Fruit fly (Drosophila melanogaster) whole organism, prepupa: Measurements from ENCODE around the gene CG34266.

ENCODE experiments used
- CG10631 ChIP-seq: fragments of 200-800 bp; sonication (Bioruptor generic); optimal IDR thresholded peaks from 2 replicates; lab custom pipeline; 2016; ENCODE audit warnings: missing biosample characterization, missing genetic modification characterization
- CG10669 ChIP-seq: fragments of 200-800 bp; sonication (Bioruptor generic); optimal IDR thresholded peaks from 3 replicates; lab custom pipeline; 2018; ENCODE audit warnings: missing biosample characterization, mild to moderate bottlenecking, missing genetic modification characterization, moderate library complexity
- CG11294 ChIP-seq: fragments of 200-800 bp; sonication (Bioruptor generic); IDR thresholded peaks from 2 replicates; pipeline ENCODE4 v1.3.6; 2022; ENCODE audit warnings: missing biosample characterization, missing genetic modification characterization
- CG11902 ChIP-seq: fragments of 200-800 bp; sonication (Bioruptor generic); optimal IDR thresholded peaks from 3 replicates; lab custom pipeline; 2016; ENCODE audit warnings: missing biosample characterization, missing genetic modification characterization
- CG1621 ChIP-seq: fragments of 200-800 bp; sonication (Bioruptor generic); optimal IDR thresholded peaks from 3 replicates; lab custom pipeline; 2018; ENCODE audit warnings: missing biosample characterization, mild to moderate bottlenecking, missing genetic modification characterization
- CG16779 ChIP-seq: fragments of 200-800 bp; sonication (Bioruptor generic); optimal IDR thresholded peaks from 3 replicates; lab custom pipeline; 2017; ENCODE audit warnings: missing biosample characterization, mild to moderate bottlenecking, missing genetic modification characterization
- CG32006 ChIP-seq: fragments of 200-800 bp; sonication (Bioruptor generic); optimal IDR thresholded peaks from 3 replicates; lab custom pipeline; 2017; ENCODE audit warnings: missing biosample characterization, mild to moderate bottlenecking, missing genetic modification characterization
- CG34406 ChIP-seq: fragments of 200-800 bp; sonication (Bioruptor generic); optimal IDR thresholded peaks from 3 replicates; lab custom pipeline; 2016; ENCODE audit warnings: missing biosample characterization, missing genetic modification characterization
- CG4318 ChIP-seq: fragments of 200-800 bp; sonication (Bioruptor generic); optimal IDR thresholded peaks from 3 replicates; lab custom pipeline; 2017; ENCODE audit warnings: missing biosample characterization, mild to moderate bottlenecking, missing genetic modification characterization
- CG6808 ChIP-seq: fragments of 200-800 bp; sonication (Bioruptor generic); optimal IDR thresholded peaks from 3 replicates; lab custom pipeline; 2017; ENCODE audit warnings: missing biosample characterization, missing genetic modification characterization, mild to moderate bottlenecking, moderate library complexity, missing genetic modification reagents
- CG6854 ChIP-seq: fragments of 200-800 bp; sonication (Bioruptor generic); optimal IDR thresholded peaks from 2 replicates; lab custom pipeline; 2017; ENCODE audit warnings: missing biosample characterization, mild to moderate bottlenecking, missing genetic modification characterization
- CG7368 ChIP-seq: fragments of 200-800 bp; sonication (Bioruptor generic); optimal IDR thresholded peaks from 3 replicates; lab custom pipeline; 2016; ENCODE audit warnings: missing biosample characterization, missing genetic modification characterization
- CG8119 ChIP-seq: fragments of 200-800 bp; sonication (Bioruptor generic); IDR thresholded peaks from 3 replicates; pipeline ENCODE4 v1.3.6; 2022; ENCODE audit warnings: missing biosample characterization, missing genetic modification characterization
- CG8632 ChIP-seq: fragments of 200-800 bp; sonication (Bioruptor generic); optimal IDR thresholded peaks from 3 replicates; lab custom pipeline; 2016; ENCODE audit warnings: missing biosample characterization, missing genetic modification characterization
- CG9139 ChIP-seq: fragments of 200-800 bp; sonication (Bioruptor generic); optimal IDR thresholded peaks from 3 replicates; lab custom pipeline; 2017; ENCODE audit warnings: missing biosample characterization, mild to moderate bottlenecking, missing genetic modification characterization
- Eip75B ChIP-seq: fragments of 200-800 bp; sonication (Bioruptor generic); optimal IDR thresholded peaks from 3 replicates; lab custom pipeline; 2016; ENCODE audit warnings: missing biosample characterization, missing genetic modification characterization
- Eip78C ChIP-seq: fragments of 200-800 bp; sonication (Bioruptor generic); peaks from one replicate; lab custom pipeline; 2016; ENCODE audit warnings: missing biosample characterization, missing genetic modification characterization
- Eip93F ChIP-seq: fragments of 200-800 bp; sonication (Bioruptor generic); optimal IDR thresholded peaks from 2 replicates; lab custom pipeline; 2016; ENCODE audit warnings: missing biosample characterization, mild to moderate bottlenecking, missing genetic modification characterization
- Ets96B ChIP-seq: fragments of 200-800 bp; optimal IDR thresholded peaks from 2 replicates; lab custom pipeline; 2019; ENCODE audit warnings: missing biosample characterization, mild to moderate bottlenecking, missing genetic modification characterization, moderate library complexity
- Hr39 ChIP-seq: fragments of 200-800 bp; sonication (Bioruptor generic); optimal IDR thresholded peaks from 2 replicates; lab custom pipeline; 2016; ENCODE audit warnings: missing biosample characterization, missing genetic modification characterization
- Met ChIP-seq: fragments of 200-800 bp; sonication (Bioruptor generic); optimal IDR thresholded peaks from 3 replicates; lab custom pipeline; 2016; ENCODE audit warnings: missing biosample characterization, missing genetic modification characterization
- Smox ChIP-seq: fragments of 200-800 bp; sonication (Bioruptor generic); optimal IDR thresholded peaks from 3 replicates; lab custom pipeline; 2016; ENCODE audit warnings: missing biosample characterization, missing genetic modification characterization
- Sox102F ChIP-seq: fragments of 200-800 bp; sonication (Bioruptor generic); optimal IDR thresholded peaks from 2 replicates; lab custom pipeline; 2016; ENCODE audit warnings: missing biosample characterization, mild to moderate bottlenecking, missing genetic modification characterization
- Sox15 ChIP-seq: fragments of 200-800 bp; sonication (Bioruptor generic); optimal IDR thresholded peaks from 3 replicates; lab custom pipeline; 2016; ENCODE audit warnings: missing biosample characterization, missing genetic modification characterization
- achi ChIP-seq: fragments of 200-800 bp; sonication (Bioruptor generic); optimal IDR thresholded peaks from 3 replicates; lab custom pipeline; 2016; ENCODE audit warnings: missing biosample characterization, missing genetic modification characterization
- acj6 ChIP-seq: fragments of 200-800 bp; sonication (Bioruptor generic); optimal IDR thresholded peaks from 3 replicates; lab custom pipeline; 2016; ENCODE audit warnings: missing biosample characterization, missing genetic modification characterization
- cyc ChIP-seq: fragments of 200-800 bp; sonication (Bioruptor generic); optimal IDR thresholded peaks from 3 replicates; lab custom pipeline; 2016; ENCODE audit warnings: missing biosample characterization, missing genetic modification characterization
- dsx ChIP-seq: fragments of 200-800 bp; optimal IDR thresholded peaks from 3 replicates; lab custom pipeline; 2019; ENCODE audit warnings: missing biosample characterization, mild to moderate bottlenecking, missing genetic modification characterization, moderate library complexity; ENCODE audit not compliant: poor library complexity, severe bottlenecking
- esn ChIP-seq: fragments of 200-800 bp; sonication (Bioruptor generic); optimal IDR thresholded peaks from 2 replicates; lab custom pipeline; 2016; ENCODE audit warnings: missing biosample characterization, mild to moderate bottlenecking, missing genetic modification characterization, moderate library complexity
- fd85E ChIP-seq: fragments of 200-800 bp; sonication (Bioruptor generic); optimal IDR thresholded peaks from 3 replicates; lab custom pipeline; 2016; ENCODE audit warnings: missing biosample characterization, missing genetic modification characterization
- fkh ChIP-seq: fragments of 200-800 bp; sonication (Bioruptor generic); optimal IDR thresholded peaks from 3 replicates; lab custom pipeline; 2017; ENCODE audit warnings: missing biosample characterization, mild to moderate bottlenecking, missing genetic modification characterization, moderate library complexity
- lz ChIP-seq: fragments of 200-800 bp; sonication (Bioruptor generic); optimal IDR thresholded peaks from 3 replicates; lab custom pipeline; 2016; ENCODE audit warnings: missing biosample characterization, missing genetic modification characterization
- net ChIP-seq: fragments of 200-800 bp; sonication (Bioruptor generic); optimal IDR thresholded peaks from 3 replicates; lab custom pipeline; 2016; ENCODE audit warnings: missing biosample characterization, missing genetic modification characterization
- spab ChIP-seq: fragments of 200-800 bp; sonication (Bioruptor generic); optimal IDR thresholded peaks from 2 replicates; lab custom pipeline; 2017; ENCODE audit warnings: missing biosample characterization, mild to moderate bottlenecking, missing genetic modification characterization, missing genetic modification reagents
- ss ChIP-seq, 2 experiments: fragments of 200-800 bp; sonication (Bioruptor generic); optimal IDR thresholded peaks; 2 replicates in 1 of 2; 3 replicates in 1 of 2; lab custom pipeline; 2017 to 2018; ENCODE audit warnings: mild to moderate bottlenecking in 2 of 2, missing biosample characterization in 2 of 2, missing genetic modification characterization in 2 of 2, moderate library complexity in 1 of 2
- svp ChIP-seq: fragments of 200-800 bp; sonication (Bioruptor generic); peaks from one replicate; lab custom pipeline; 2016; ENCODE audit warnings: missing biosample characterization, missing genetic modification characterization
- topi ChIP-seq: fragments of 200-800 bp; sonication (Bioruptor generic); optimal IDR thresholded peaks from 3 replicates; lab custom pipeline; 2016; ENCODE audit warnings: missing biosample characterization, missing genetic modification characterization
- vri ChIP-seq: fragments of 200-800 bp; sonication (Bioruptor generic); optimal IDR thresholded peaks from 3 replicates; lab custom pipeline; 2016; ENCODE audit warnings: missing biosample characterization, mild to moderate bottlenecking, missing genetic modification characterization

CG34266 gene

dm6 chr3L:4679063-4679462 lies 1.4 kb downstream of the CG34266 start (continued):
- TF ChIP-seq CG32006 (GFP tag; lab: Kevin White, UChicago) (peak; percentile 36), topi (GFP tag; lab: Kevin White, UChicago) (peak; percentile 37), CG10631 (GFP tag; lab: Kevin White, UChicago) (peak; percentile 36), achi (GFP tag; lab: Kevin White, UChicago) (no peak), net (GFP tag; lab: Kevin White, UChicago) (no peak), fkh (GFP tag; lab: Kevin White, UChicago) (no peak), ss (GFP tag; optimal IDR thresholded peaks at IDR 0.05; lab: Kevin White, UChicago) (peak in 1 of 2 experiments; percentile 42), CG8632 (no peak), CG11294 (no peak), CG6854 (GFP tag; lab: Kevin White, UChicago) (no peak), Ets96B (peak; percentile 41), CG1621 (tag; lab: Kevin White, UChicago) (no peak), CG9139 (GFP tag; lab: Kevin White, UChicago) (no peak), dsx (GFP tag; lab: Kevin White, UChicago) (no peak), Sox102F (GFP tag; lab: Kevin White, UChicago) (no peak), svp (peak; percentile 63), Sox15 (GFP tag; lab: Kevin White, UChicago) (no peak), spab (peak; percentile 16), CG11902 (GFP tag; lab: Kevin White, UChicago) (no peak), Eip75B (GFP tag; lab: Kevin White, UChicago) (peak; percentile 53), CG7368 (GFP tag; lab: Kevin White, UChicago) (no peak), esn (no peak), CG8119 (GFP tag; lab: Robert Waterston, UW) (0 out of 3 replicates have a peak, but pooled peaks have one; percentile 18), cyc (peak; percentile 8), CG34406 (GFP tag; lab: Kevin White, UChicago) (no peak), fd85E (GFP tag; lab: Kevin White, UChicago) (no peak), vri (GFP tag; lab: Kevin White, UChicago) (no peak), Eip93F (GFP tag; lab: Kevin White, UChicago) (no peak), Smox (GFP tag; lab: Kevin White, UChicago) (no peak), CG4318 (GFP tag; lab: Kevin White, UChicago) (no peak), CG16779 (tag; lab: Kevin White, UChicago) (no peak), acj6 (GFP tag; lab: Kevin White, UChicago) (no peak), Met (GFP tag; lab: Kevin White, UChicago) (no peak), lz (GFP tag; lab: Kevin White, UChicago) (no peak), CG6808 (GFP tag; lab: Kevin White, UChicago) (no peak), CG10669 (GFP tag; lab: Kevin White, UChicago) (peak; percentile 36)

DNA sequence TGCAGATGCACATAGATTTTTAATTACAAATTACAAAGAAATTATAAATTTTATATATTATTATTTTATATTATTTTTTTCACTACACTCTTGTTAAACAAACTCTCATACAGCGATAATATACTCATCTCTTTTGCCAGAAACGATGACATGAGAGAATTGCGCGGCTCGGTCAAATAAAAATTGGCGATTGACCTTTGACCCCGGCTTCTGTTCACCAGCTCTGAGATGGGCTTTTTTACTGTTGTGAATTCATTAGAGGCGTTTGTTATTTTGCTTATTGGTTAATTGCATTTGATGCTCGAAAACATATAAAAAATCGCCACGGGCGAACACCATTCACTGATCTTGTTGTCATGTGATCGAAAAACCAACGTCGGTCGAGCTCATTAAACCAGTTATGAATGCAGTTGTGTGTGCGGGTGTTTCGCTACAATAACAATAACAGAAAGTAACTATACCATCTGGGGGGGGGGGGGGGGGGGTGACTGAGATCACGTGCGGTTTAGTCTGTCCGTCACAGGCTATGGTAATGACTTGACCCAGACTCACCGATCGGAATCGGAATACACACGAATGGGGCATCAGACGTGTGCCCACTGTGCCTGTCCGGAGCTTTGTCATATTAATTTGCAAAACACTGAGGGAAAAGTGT lies 7.1 kb downstream of the CG34266 start:
- TF ChIP-seq CG6854 (GFP tag; lab: Kevin White, UChicago), result no peak
- peak; percentile 80 for TF ChIP-seq svp
- peak; percentile 66 for TF ChIP-seq Eip78C

dm6 chr3L:4686050-4686449 lies 8.4 kb downstream of the CG34266 start:
- no peak for TF ChIP-seq Hr39
- TF ChIP-seq svp, result peak; percentile 54
- TF ChIP-seq Eip78C, result peak; percentile 21
